Fruit fly (Drosophila melanogaster) whole organism, pupa: ENCODE results near the gene Mst84B.

ENCODE experiments used
- CG10348 ChIP-seq: fragments of 200-800 bp; sonication (Bioruptor generic); IDR thresholded peaks from 2 replicates; pipeline ENCODE4 v1.3.6; 2022; ENCODE audit warnings: missing biosample characterization, missing genetic modification characterization
- CG12605 ChIP-seq: fragments of 200-800 bp; sonication (Bioruptor generic); IDR thresholded peaks from 2 replicates; pipeline ENCODE4 v1.3.6; 2022; ENCODE audit warnings: missing biosample characterization, missing genetic modification characterization
- CG13204 ChIP-seq: fragments of 200-800 bp; sonication (Bioruptor generic); optimal IDR thresholded peaks from 2 replicates; lab custom pipeline; 2018; ENCODE audit warnings: missing biosample characterization, mild to moderate bottlenecking, missing genetic modification characterization, moderate library complexity
- CG15710 ChIP-seq: fragments of 200-800 bp; sonication (Bioruptor generic); optimal IDR thresholded peaks from 2 replicates; lab custom pipeline; 2018; ENCODE audit warnings: missing biosample characterization, mild to moderate bottlenecking, missing genetic modification characterization, moderate library complexity
- CG17806 ChIP-seq: fragments of 200-800 bp; sonication (Bioruptor generic); optimal IDR thresholded peaks from 2 replicates; lab custom pipeline; 2018; ENCODE audit warnings: missing biosample characterization, mild to moderate bottlenecking, missing genetic modification characterization, moderate library complexity
- CG8301 ChIP-seq: fragments of 200-800 bp; sonication (Bioruptor generic); optimal IDR thresholded peaks from 2 replicates; lab custom pipeline; 2018; ENCODE audit warnings: missing biosample characterization, mild to moderate bottlenecking, missing genetic modification characterization
- CG9948 ChIP-seq: fragments of 200-800 bp; sonication (Bioruptor generic); optimal IDR thresholded peaks from 2 replicates; lab custom pipeline; 2018; ENCODE audit warnings: missing biosample characterization, mild to moderate bottlenecking, missing genetic modification characterization, moderate library complexity
- EcR ChIP-seq: fragments of 200-800 bp; sonication (Bioruptor generic); optimal IDR thresholded peaks from 3 replicates; lab custom pipeline; 2019; ENCODE audit warnings: missing biosample characterization, missing genetic modification characterization, mild to moderate bottlenecking, moderate library complexity, missing genetic modification reagents
- Pif1A ChIP-seq: fragments of 200-800 bp; sonication (Bioruptor generic); optimal IDR thresholded peaks from 3 replicates; lab custom pipeline; 2016; ENCODE audit warnings: missing biosample characterization, missing genetic modification characterization
- Pif1B ChIP-seq: fragments of 200-800 bp; sonication (Bioruptor generic); optimal IDR thresholded peaks from 3 replicates; lab custom pipeline; 2016; ENCODE audit warnings: missing biosample characterization, missing genetic modification characterization
- Snoo ChIP-seq: fragments of 200-800 bp; sonication (Bioruptor generic); optimal IDR thresholded peaks from 3 replicates; lab custom pipeline; 2017; ENCODE audit warnings: missing biosample characterization, mild to moderate bottlenecking, missing genetic modification characterization, inconsistent platforms
- fd96Ca ChIP-seq: fragments of 200-800 bp; sonication (Bioruptor generic); IDR thresholded peaks from 3 replicates; pipeline ENCODE4 v1.3.6; 2022; ENCODE audit warnings: missing biosample characterization, missing genetic modification characterization
- rn ChIP-seq: fragments of 200-800 bp; sonication (Bioruptor generic); IDR thresholded peaks from 2 replicates; pipeline ENCODE4 v1.3.6; 2022; ENCODE audit warnings: missing biosample characterization, missing genetic modification characterization

DNA sequence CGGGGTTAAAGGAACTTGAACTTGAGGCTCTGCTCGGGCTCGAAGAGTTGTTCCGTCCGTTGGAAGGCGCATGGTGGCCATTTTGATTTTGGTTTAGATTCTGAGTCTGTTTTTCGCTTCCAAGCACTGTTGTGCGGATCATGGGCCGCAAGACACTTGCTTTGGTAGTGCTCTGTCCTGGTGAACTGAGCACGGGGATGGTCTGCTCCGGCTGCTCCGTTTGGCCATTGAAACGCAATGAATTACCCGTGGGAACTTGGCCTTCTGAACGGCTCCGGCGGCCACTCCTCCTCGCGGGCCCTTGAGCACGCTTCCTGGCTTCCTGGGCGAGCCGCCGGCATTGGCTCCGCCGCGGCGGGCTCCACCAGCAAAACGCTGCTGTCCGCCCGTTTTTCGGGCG, 17.7 kb downstream of the Mst84B start:
- TF ChIP-seq rn (GFP tag; lab: Robert Waterston, UW) = no peak
- TF ChIP-seq CG10348 (GFP tag; lab: Robert Waterston, UW) = no peak
- no peak for TF ChIP-seq CG9948
- TF ChIP-seq CG8301 (tag; lab: Kevin White, UChicago) = no peak
- TF ChIP-seq CG17806 (tag; lab: Kevin White, UChicago) = no peak
- no peak for TF ChIP-seq CG12605
- TF ChIP-seq Snoo = no peak
- no peak for TF ChIP-seq Pif1B
- TF ChIP-seq Pif1A (GFP tag; lab: Kevin White, UChicago) = no peak
- no peak for TF ChIP-seq CG15710 (tag; lab: Kevin White, UChicago)
- no peak for TF ChIP-seq CG13204 (GFP tag; lab: Kevin White, UChicago)
- TF ChIP-seq fd96Ca = no peak
- TF ChIP-seq EcR (GFP tag; lab: Kevin White, UChicago) = no peak
